Worm (Caenorhabditis elegans) whole organism, young adult: Measurements from ENCODE around the gene alh-6.

ENCODE experiments used
- B0019.2 ChIP-seq: fragments of 200-800 bp; sonication (Bioruptor generic); conservative IDR thresholded peaks from 2 replicates; pipeline ENCODE4 v1.3.6; 2022; ENCODE audit warnings: missing genetic modification reagents, missing genetic modification characterization, missing compliant biosample characterization
- F23B12.7 ChIP-seq: sonication (generic microtip); optimal IDR thresholded peaks from 2 replicates; lab custom pipeline; 2017; ENCODE audit warnings: missing genetic modification characterization, mild to moderate bottlenecking, missing compliant biosample characterization, antibody characterized with exemption, moderate library complexity; ENCODE audit not compliant: insufficient read depth
- F57C9.4 ChIP-seq: sonication (generic microtip); optimal IDR thresholded peaks from 2 replicates; lab custom pipeline; 2017; ENCODE audit warnings: mild to moderate bottlenecking, missing genetic modification characterization, missing compliant biosample characterization
- ama-1 ChIP-seq, 3 experiments: fragments of 150-350 bp in 1 of 3; sonication (generic microtip) in 2 of 3; optimal IDR thresholded peaks; 2 replicates each; lab custom pipeline; 2014 to 2018; ENCODE audit warnings: missing biosample characterization in 2 of 3, missing genetic modification characterization in 2 of 3, missing genetic modification reagents in 2 of 3
- aptf-3 ChIP-seq: fragments of 200-800 bp; sonication (Bioruptor generic); IDR thresholded peaks from 2 replicates; pipeline ENCODE4 v1.3.6; 2022; ENCODE audit warnings: missing genetic modification characterization, missing compliant biosample characterization
- him-1 ChIP-seq: sonication (generic microtip); optimal IDR thresholded peaks from 2 replicates; lab custom pipeline; 2016; ENCODE audit warnings: missing genotype, missing genetic modification reagents, missing genetic modification characterization, missing compliant biosample characterization
- hlh-26 ChIP-seq: fragments of 200-800 bp; sonication (Bioruptor generic); conservative IDR thresholded peaks from 2 replicates; pipeline ENCODE4 v1.3.6; 2022; ENCODE audit warnings: missing genetic modification reagents, missing genetic modification characterization, missing compliant biosample characterization
- let-526 ChIP-seq: fragments of 200-800 bp; sonication (Bioruptor generic); IDR thresholded peaks from 2 replicates; pipeline ENCODE4 v1.3.6; 2022; ENCODE audit warnings: missing genetic modification reagents, missing genetic modification characterization, missing compliant biosample characterization
- pbrm-1 ChIP-seq: fragments of 200-800 bp; sonication (Bioruptor generic); IDR thresholded peaks from 2 replicates; pipeline ENCODE4 v1.3.6; 2022; ENCODE audit warnings: missing genetic modification reagents, missing genetic modification characterization, missing compliant biosample characterization
- snpc-4 ChIP-seq, 5 experiments: fragments of 150-350 bp in 1 of 5; sonication (generic microtip) in 4 of 5; optimal IDR thresholded peaks; 2 replicates each; lab custom pipeline; 2014 to 2018; ENCODE audit warnings: missing genetic modification characterization in 5 of 5, missing biosample characterization in 3 of 5, antibody characterized with exemption in 2 of 5, mild to moderate bottlenecking in 2 of 5, missing compliant biosample characterization in 2 of 5, missing genotype in 2 of 5, moderate library complexity in 2 of 5, missing genetic modification reagents in 1 of 5
- tbp1 ChIP-seq: fragments of 200-800 bp; sonication (Bioruptor generic); optimal IDR thresholded peaks from 2 replicates; lab custom pipeline; 2018; ENCODE audit warnings: mild to moderate bottlenecking, missing genetic modification characterization, missing compliant biosample characterization
- unc-62 ChIP-seq: fragments of 150-350 bp; optimal IDR thresholded peaks from 2 replicates; lab custom pipeline; 2014; ENCODE audit warnings: missing biosample characterization, missing genetic modification reagents, missing genetic modification characterization

ce11 chrII:1258634-1259033 is 51.3 kb downstream of the alh-6 start, which contains the start of gene clpr-2:
- TF ChIP-seq aptf-3 (GFP tag; lab: Robert Waterston, UW): no peak
- no peak for TF ChIP-seq tbp1 (GFP tag; lab: Kevin White, UChicago)
- TF ChIP-seq unc-62 (GFP tag; lab: Kevin White, UChicago): no peak
- no peak for TF ChIP-seq let-526 (GFP tag; lab: Robert Waterston, UW)
- no peak for TF ChIP-seq F57C9.4 (tag; lab: Kevin White, UChicago)
- TF ChIP-seq ama-1 (optimal IDR thresholded peaks at IDR 0.05; lab: Kevin White, UChicago): no peak
- no peak for TF ChIP-seq ama-1 (GFP tag; optimal IDR thresholded peaks at IDR 0.05; lab: Kevin White, UChicago)
- no peak for TF ChIP-seq pbrm-1 (GFP tag; lab: Robert Waterston, UW)
- no peak for TF ChIP-seq hlh-26 (GFP tag; lab: Robert Waterston, UW)
- no peak for TF ChIP-seq snpc-4 (GFP tag; optimal IDR thresholded peaks at IDR 0.05; lab: Kevin White, UChicago)
- no peak for TF ChIP-seq snpc-4 (tag; optimal IDR thresholded peaks at IDR 0.05; lab: Kevin White, UChicago)
- TF ChIP-seq F23B12.7 (tag; lab: Kevin White, UChicago): no peak
- TF ChIP-seq B0019.2 (GFP tag; lab: Robert Waterston, UW): no peak
- TF ChIP-seq him-1 (tag; lab: Kevin White, UChicago): no peak
